Fruit fly (Drosophila melanogaster) whole organism, pupa: ENCODE results near the gene Yif1.

Experiments
- CG10348 ChIP-seq: fragments of 200-800 bp; sonication (Bioruptor generic); IDR thresholded peaks from 2 replicates; pipeline ENCODE4 v1.3.6; 2022; ENCODE audit warnings: missing biosample characterization, missing genetic modification characterization
- CG12605 ChIP-seq: fragments of 200-800 bp; sonication (Bioruptor generic); IDR thresholded peaks from 2 replicates; pipeline ENCODE4 v1.3.6; 2022; ENCODE audit warnings: missing biosample characterization, missing genetic modification characterization
- CG13204 ChIP-seq: fragments of 200-800 bp; sonication (Bioruptor generic); optimal IDR thresholded peaks from 2 replicates; lab custom pipeline; 2018; ENCODE audit warnings: missing biosample characterization, mild to moderate bottlenecking, missing genetic modification characterization, moderate library complexity
- CG14655 ChIP-seq: fragments of 200-800 bp; sonication (Bioruptor generic); optimal IDR thresholded peaks from 3 replicates; lab custom pipeline; 2017; ENCODE audit warnings: mild to moderate bottlenecking, missing biosample characterization, missing genetic modification reagents, missing genetic modification characterization
- CG15710 ChIP-seq: fragments of 200-800 bp; sonication (Bioruptor generic); optimal IDR thresholded peaks from 2 replicates; lab custom pipeline; 2018; ENCODE audit warnings: missing biosample characterization, mild to moderate bottlenecking, missing genetic modification characterization, moderate library complexity
- CG17806 ChIP-seq: fragments of 200-800 bp; sonication (Bioruptor generic); optimal IDR thresholded peaks from 2 replicates; lab custom pipeline; 2018; ENCODE audit warnings: missing biosample characterization, mild to moderate bottlenecking, missing genetic modification characterization, moderate library complexity
- CG32121 ChIP-seq: fragments of 200-800 bp; sonication (Bioruptor generic); IDR thresholded peaks from 2 replicates; pipeline ENCODE4 v1.3.6; 2022; ENCODE audit warnings: missing biosample characterization, missing genetic modification characterization
- CG34367 ChIP-seq: fragments of 200-800 bp; sonication (Bioruptor generic); optimal IDR thresholded peaks from 2 replicates; lab custom pipeline; 2018; ENCODE audit warnings: missing biosample characterization, mild to moderate bottlenecking, missing genetic modification characterization
- CG4496 ChIP-seq: fragments of 200-800 bp; sonication (Bioruptor generic); IDR thresholded peaks from 3 replicates; pipeline ENCODE4 v1.3.6; 2022; ENCODE audit warnings: missing biosample characterization, missing genetic modification characterization
- CG8159 ChIP-seq: fragments of 200-800 bp; sonication (Bioruptor generic); optimal IDR thresholded peaks from 3 replicates; lab custom pipeline; 2018; ENCODE audit warnings: missing biosample characterization, mild to moderate bottlenecking, missing genetic modification characterization, moderate library complexity
- CG8301 ChIP-seq: fragments of 200-800 bp; sonication (Bioruptor generic); optimal IDR thresholded peaks from 2 replicates; lab custom pipeline; 2018; ENCODE audit warnings: missing biosample characterization, mild to moderate bottlenecking, missing genetic modification characterization
- CG9948 ChIP-seq: fragments of 200-800 bp; sonication (Bioruptor generic); optimal IDR thresholded peaks from 2 replicates; lab custom pipeline; 2018; ENCODE audit warnings: missing biosample characterization, mild to moderate bottlenecking, missing genetic modification characterization, moderate library complexity
- D1 ChIP-seq: fragments of 200-800 bp; sonication (Bioruptor generic); optimal IDR thresholded peaks from 2 replicates; lab custom pipeline; 2018; ENCODE audit warnings: missing biosample characterization, mild to moderate bottlenecking, missing genetic modification characterization, moderate library complexity
- EcR ChIP-seq: fragments of 200-800 bp; sonication (Bioruptor generic); optimal IDR thresholded peaks from 3 replicates; lab custom pipeline; 2019; ENCODE audit warnings: missing biosample characterization, missing genetic modification characterization, mild to moderate bottlenecking, moderate library complexity, missing genetic modification reagents
- Ets98B ChIP-seq: fragments of 200-800 bp; sonication (Bioruptor generic); IDR thresholded peaks from 2 replicates; pipeline ENCODE4 v1.3.6; 2022; ENCODE audit warnings: missing biosample characterization, missing genetic modification characterization
- Pif1A ChIP-seq: fragments of 200-800 bp; sonication (Bioruptor generic); optimal IDR thresholded peaks from 3 replicates; lab custom pipeline; 2016; ENCODE audit warnings: missing biosample characterization, missing genetic modification characterization
- Pif1B ChIP-seq: fragments of 200-800 bp; sonication (Bioruptor generic); optimal IDR thresholded peaks from 3 replicates; lab custom pipeline; 2016; ENCODE audit warnings: missing biosample characterization, missing genetic modification characterization
- Snoo ChIP-seq: fragments of 200-800 bp; sonication (Bioruptor generic); optimal IDR thresholded peaks from 3 replicates; lab custom pipeline; 2017; ENCODE audit warnings: missing biosample characterization, mild to moderate bottlenecking, missing genetic modification characterization, inconsistent platforms
- fd96Ca ChIP-seq: fragments of 200-800 bp; sonication (Bioruptor generic); IDR thresholded peaks from 3 replicates; pipeline ENCODE4 v1.3.6; 2022; ENCODE audit warnings: missing biosample characterization, missing genetic modification characterization
- gl ChIP-seq: fragments of 200-800 bp; sonication (Bioruptor generic); optimal IDR thresholded peaks from 2 replicates; lab custom pipeline; 2018; ENCODE audit warnings: missing biosample characterization, mild to moderate bottlenecking, missing genetic modification characterization
- rn ChIP-seq: fragments of 200-800 bp; sonication (Bioruptor generic); IDR thresholded peaks from 2 replicates; pipeline ENCODE4 v1.3.6; 2022; ENCODE audit warnings: missing biosample characterization, missing genetic modification characterization

The Yif1 gene

DNA sequence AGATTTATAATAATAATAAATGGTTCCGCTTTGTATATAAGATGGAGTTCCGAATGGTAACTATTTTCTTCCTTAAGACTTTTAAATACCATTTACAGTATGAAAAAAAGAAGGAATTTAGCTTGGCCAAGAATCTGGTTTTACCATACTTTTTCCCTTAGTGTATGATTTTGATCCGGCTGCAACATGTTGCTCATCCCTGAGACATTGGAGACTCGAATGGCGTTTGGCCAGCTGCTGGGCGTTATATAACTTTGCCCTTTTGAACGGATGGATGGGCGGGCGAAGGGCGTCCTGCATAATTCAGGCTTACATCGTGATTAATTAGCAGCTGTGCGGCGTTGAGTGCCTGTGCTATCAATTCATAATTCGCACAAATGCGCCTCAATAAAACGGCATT lies 13.4 kb upstream of the Yif1 start:
- TF ChIP-seq CG10348 (no peak), CG17806 (tag; lab: Kevin White, UChicago) (no peak), CG34367 (tag; lab: Kevin White, UChicago) (no peak), CG9948 (tag; lab: Kevin White, UChicago) (no peak), CG4496 (GFP tag; lab: Robert Waterston, UW) (no peak), CG8301 (tag; lab: Kevin White, UChicago) (no peak), EcR (no peak), CG32121 (GFP tag; lab: Robert Waterston, UW) (no peak)

- peak; percentile 95 for TF ChIP-seq CG34367 (tag; lab: Kevin White, UChicago)
- TF ChIP-seq CG13204 (GFP tag; lab: Kevin White, UChicago) = peak; percentile 91
- peak; percentile 94 for TF ChIP-seq CG14655 (GFP tag; lab: Kevin White, UChicago)
- TF ChIP-seq CG8159 = peak; percentile 96
- peak; percentile 93 for TF ChIP-seq Pif1B (GFP tag; lab: Kevin White, UChicago)
- TF ChIP-seq CG8301 (tag; lab: Kevin White, UChicago) = peak; percentile 94
- peak; percentile 96 for TF ChIP-seq CG12605 (GFP tag; lab: Robert Waterston, UW)
- peak; percentile 99 for TF ChIP-seq fd96Ca (GFP tag; lab: Robert Waterston, UW)
- TF ChIP-seq CG17806 (tag; lab: Kevin White, UChicago) = peak; percentile 95
- TF ChIP-seq EcR = no peak
- TF ChIP-seq Ets98B = peak; percentile 98
- peak; percentile 96 for TF ChIP-seq rn (GFP tag; lab: Robert Waterston, UW)
- peak; percentile 97 for TF ChIP-seq CG15710
- peak; percentile 93 for TF ChIP-seq CG9948 (tag; lab: Kevin White, UChicago)
- TF ChIP-seq CG10348 = peak; percentile 93
- TF ChIP-seq Pif1A (GFP tag; lab: Kevin White, UChicago) = peak; percentile 97
- TF ChIP-seq D1 (tag; lab: Kevin White, UChicago) = no peak
- peak; percentile 94 for TF ChIP-seq gl (tag; lab: Kevin White, UChicago)
- peak; percentile 99 for TF ChIP-seq CG4496 (GFP tag; lab: Robert Waterston, UW)
- peak; percentile 94 for TF ChIP-seq Snoo
- TF ChIP-seq CG32121 (GFP tag; lab: Robert Waterston, UW) = peak; percentile 98
- TF ChIP-seq, all 21 proteins: peak for 19
These were observed 3.5 kb upstream of the Yif1 start, which contains the start of gene amon for dm6 chr3R:26714109-26714576. Gene amon, minus strand, starts transcription at chr3R:26714159.

- TF ChIP-seq CG4496 (GFP tag; lab: Robert Waterston, UW) = 0 out of 3 replicates have a peak, but pooled peaks have one; percentile 21
- TF ChIP-seq CG32121 (GFP tag; lab: Robert Waterston, UW) = no peak
- peak; percentile 54 for TF ChIP-seq CG15710
- TF ChIP-seq Snoo = no peak
- TF ChIP-seq EcR = no peak
- TF ChIP-seq CG8159 = peak; percentile 31
- TF ChIP-seq CG14655 (GFP tag; lab: Kevin White, UChicago) = no peak
- peak; percentile 23 for TF ChIP-seq CG17806 (tag; lab: Kevin White, UChicago)
- TF ChIP-seq CG13204 (GFP tag; lab: Kevin White, UChicago) = no peak
- TF ChIP-seq CG12605 (GFP tag; lab: Robert Waterston, UW) = no peak
- TF ChIP-seq CG9948 (tag; lab: Kevin White, UChicago) = peak; percentile 12
- peak; percentile 13 for TF ChIP-seq CG34367 (tag; lab: Kevin White, UChicago)
- no peak for TF ChIP-seq Ets98B
These were observed 376 bp upstream of the Yif1 start, which contains the start of gene CG6425 for dm6 chr3R:26717295-26717694. Gene CG6425, minus strand, starts transcription at chr3R:26717389.

DNA sequence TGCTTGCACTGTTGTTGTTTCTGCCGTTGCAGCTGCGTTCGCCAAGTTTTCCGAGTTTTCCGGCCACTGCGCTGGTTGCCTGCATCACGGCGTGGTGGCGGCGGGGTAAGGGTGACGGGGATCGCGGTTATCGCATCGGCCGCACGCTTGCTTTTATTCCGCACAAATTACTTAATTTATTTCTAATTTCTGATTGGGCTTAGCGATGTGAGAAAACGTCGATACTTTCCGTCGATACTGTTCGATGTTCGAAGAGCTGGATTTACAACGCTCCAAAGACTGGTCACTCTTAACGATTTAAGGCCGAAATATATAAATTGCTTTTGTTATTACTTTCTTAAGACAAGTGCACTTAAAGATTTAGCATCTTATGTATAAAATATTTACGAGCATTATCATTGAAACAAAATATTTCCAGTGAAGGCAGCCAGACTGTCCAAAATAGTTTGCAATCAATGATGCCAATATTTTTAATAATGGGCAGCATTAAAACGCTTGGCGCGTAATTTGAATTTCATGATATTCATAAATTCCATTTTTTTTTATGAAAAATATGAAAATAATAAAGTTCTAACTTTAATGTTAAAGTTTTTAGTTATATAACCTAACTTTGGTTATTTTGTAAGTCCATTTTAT lies 7.4 kb downstream of the Yif1 start, which contains the start of gene CG6420:
Gene CG6420 (minus strand): TSS at position 240 of the 636 bp plus-strand sequence.
- TF ChIP-seq CG15710 = no peak
- TF ChIP-seq CG4496 (GFP tag; lab: Robert Waterston, UW) = peak; percentile 39; the same call in 1 of the 3 replicates

DNA sequence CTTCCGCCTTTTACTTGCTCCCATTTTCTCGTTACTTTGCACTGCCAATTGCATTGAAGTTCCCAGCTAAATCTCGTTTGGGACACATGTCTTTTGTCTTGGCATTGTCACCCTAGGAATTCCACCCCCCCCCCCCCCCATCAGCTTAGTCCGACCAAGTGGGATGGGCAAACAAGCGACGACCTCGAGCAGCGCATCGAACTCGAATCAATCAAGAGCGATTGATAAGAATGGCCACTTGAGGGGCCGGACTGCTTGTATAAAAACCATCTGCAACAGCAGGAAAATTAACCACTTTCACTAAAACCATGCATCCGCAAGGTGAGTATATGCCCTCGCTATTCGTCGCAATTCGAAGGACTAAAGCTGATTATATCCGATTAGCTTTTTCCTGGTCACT lies 8.2 kb downstream of the Yif1 start, which contains the start of gene CG14244:
Gene CG14244 (plus strand): TSS at position 301 of the 400 bp plus-strand sequence.
- TF ChIP-seq Snoo (no peak), CG14655 (GFP tag; lab: Kevin White, UChicago) (no peak), CG10348 (no peak), CG8159 (no peak), Pif1B (GFP tag; lab: Kevin White, UChicago) (no peak), CG4496 (GFP tag; lab: Robert Waterston, UW) (no peak), CG12605 (GFP tag; lab: Robert Waterston, UW) (no peak), CG9948 (tag; lab: Kevin White, UChicago) (no peak), rn (GFP tag; lab: Robert Waterston, UW) (no peak), fd96Ca (GFP tag; lab: Robert Waterston, UW) (no peak), CG32121 (GFP tag; lab: Robert Waterston, UW) (no peak)
- TF ChIP-seq, all 21 proteins: peak for 0

DNA sequence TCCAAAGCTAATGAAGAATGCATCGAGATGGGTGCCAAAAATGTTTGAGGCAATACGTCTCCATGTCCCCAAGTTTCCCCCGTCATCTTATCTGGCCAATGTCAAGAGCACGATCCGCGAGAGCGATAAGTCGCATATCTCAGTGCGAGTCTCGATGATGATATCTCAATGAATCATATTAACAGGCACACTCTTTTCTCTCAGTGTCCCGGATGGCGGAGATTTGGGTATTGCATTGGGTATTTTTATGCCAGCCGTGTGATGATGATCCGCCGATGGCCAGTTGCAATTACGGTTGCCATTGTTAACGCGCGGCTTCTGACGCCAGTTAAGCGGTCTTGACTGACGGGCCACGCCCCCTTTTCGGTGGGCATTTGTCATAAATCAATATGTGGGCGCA lies 9.3 kb downstream of the Yif1 start, which contains the start of gene CG14246:
Gene CG14246 (plus strand): TSS at position 301 of the 400 bp plus-strand sequence.
- TF ChIP-seq rn (GFP tag; lab: Robert Waterston, UW) (no peak), CG17806 (tag; lab: Kevin White, UChicago) (no peak)
